Fruit fly (Drosophila melanogaster) whole organism, embryonic: Measurements from ENCODE around the gene mus201.

Experiments used
- Antp ChIP-seq: fragments of 200-800 bp; sonication (Bioruptor generic); optimal IDR thresholded peaks from 3 replicates; lab custom pipeline; 2016; ENCODE audit warnings: missing biosample characterization, missing genetic modification characterization
- B-H2 ChIP-seq: fragments of 200-800 bp; sonication (Bioruptor generic); optimal IDR thresholded peaks from 2 replicates; lab custom pipeline; 2018; ENCODE audit warnings: missing biosample characterization, mild to moderate bottlenecking, missing genetic modification characterization
- BEAF-32 ChIP-seq: fragments of 200-800 bp; sonication (Bioruptor generic); optimal IDR thresholded peaks from 3 replicates; lab custom pipeline; 2017; ENCODE audit warnings: missing biosample characterization, missing genetic modification characterization, mild to moderate bottlenecking, moderate library complexity, missing genetic modification reagents
- CG11456 ChIP-seq: fragments of 200-800 bp; sonication (Bioruptor generic); IDR thresholded peaks from 3 replicates; pipeline ENCODE4 v1.3.6; 2022; ENCODE audit warnings: missing biosample characterization, missing genetic modification characterization
- CG12155 ChIP-seq: fragments of 200-800 bp; sonication (Bioruptor generic); optimal IDR thresholded peaks from 3 replicates; lab custom pipeline; 2016; ENCODE audit warnings: missing biosample characterization, missing genetic modification characterization
- CG12219 ChIP-seq: fragments of 200-800 bp; sonication (Bioruptor generic); optimal IDR thresholded peaks from 3 replicates; lab custom pipeline; 2018; ENCODE audit warnings: missing biosample characterization, mild to moderate bottlenecking, missing genetic modification characterization
- CG12299 ChIP-seq: fragments of 200-800 bp; sonication (Bioruptor generic); optimal IDR thresholded peaks from 2 replicates; lab custom pipeline; 2018; ENCODE audit warnings: missing biosample characterization, mild to moderate bottlenecking, missing genetic modification characterization
- CG12659 ChIP-seq: fragments of 200-800 bp; sonication (Bioruptor generic); optimal IDR thresholded peaks from 3 replicates; lab custom pipeline; 2017; ENCODE audit warnings: mild to moderate bottlenecking, missing biosample characterization, missing genetic modification reagents, missing genetic modification characterization
- CG14860 ChIP-seq: fragments of 200-800 bp; sonication (Bioruptor generic); IDR thresholded peaks from 3 replicates; pipeline ENCODE4 v1.3.6; 2022; ENCODE audit warnings: missing biosample characterization, missing genetic modification characterization; ENCODE audit not compliant: partially characterized antibody
- CG17385 ChIP-seq: fragments of 200-800 bp; sonication (Bioruptor generic); optimal IDR thresholded peaks from 3 replicates; lab custom pipeline; 2018; ENCODE audit warnings: missing biosample characterization, mild to moderate bottlenecking, missing genetic modification characterization
- CG18262 ChIP-seq: fragments of 200-800 bp; optimal IDR thresholded peaks from 3 replicates; lab custom pipeline; 2019; ENCODE audit warnings: missing biosample characterization, mild to moderate bottlenecking, missing genetic modification characterization, moderate library complexity
- CG2129 ChIP-seq: fragments of 200-800 bp; sonication (Bioruptor generic); IDR thresholded peaks from 2 replicates; pipeline ENCODE4 v1.3.6; 2022; ENCODE audit warnings: missing biosample characterization, missing genetic modification characterization; ENCODE audit not compliant: partially characterized antibody
- CG2202 ChIP-seq: fragments of 200-800 bp; sonication (Bioruptor generic); optimal IDR thresholded peaks from 2 replicates; lab custom pipeline; 2018; ENCODE audit warnings: missing biosample characterization, mild to moderate bottlenecking, missing genetic modification characterization
- CG2875 ChIP-seq: fragments of 200-800 bp; sonication (Bioruptor generic); optimal IDR thresholded peaks from 2 replicates; lab custom pipeline; 2017; ENCODE audit warnings: missing biosample characterization, mild to moderate bottlenecking, missing genetic modification characterization, missing genetic modification reagents
- CG34422 ChIP-seq: fragments of 200-800 bp; sonication (Bioruptor generic); IDR thresholded peaks from 3 replicates; pipeline ENCODE4 v1.3.6; 2022; ENCODE audit warnings: missing biosample characterization, missing genetic modification characterization
- CG3847 ChIP-seq: fragments of 200-800 bp; sonication (Bioruptor generic); IDR thresholded peaks from 2 replicates; pipeline ENCODE4 v1.3.6; 2022; ENCODE audit warnings: missing biosample characterization, missing genetic modification characterization
- CG4360 ChIP-seq: fragments of 200-800 bp; sonication (Bioruptor generic); IDR thresholded peaks from 2 replicates; pipeline ENCODE4 v1.3.6; 2022; ENCODE audit warnings: missing biosample characterization, missing genetic modification characterization
- CG6791 ChIP-seq: fragments of 200-800 bp; sonication (Bioruptor generic); IDR thresholded peaks from 3 replicates; pipeline ENCODE4 v1.3.6; 2022; ENCODE audit warnings: missing biosample characterization, missing genetic modification characterization; ENCODE audit not compliant: partially characterized antibody
- CG7271 ChIP-seq: fragments of 200-800 bp; sonication (Bioruptor generic); optimal IDR thresholded peaks from 2 replicates; lab custom pipeline; 2018; ENCODE audit warnings: missing biosample characterization, mild to moderate bottlenecking, missing genetic modification characterization, moderate library complexity
- CG7786 ChIP-seq: fragments of 200-800 bp; sonication (Bioruptor generic); optimal IDR thresholded peaks from 2 replicates; lab custom pipeline; 2016; ENCODE audit warnings: missing biosample characterization, missing genetic modification characterization
- CG7987 ChIP-seq: fragments of 200-800 bp; sonication (Bioruptor generic); optimal IDR thresholded peaks from 2 replicates; lab custom pipeline; 2018; ENCODE audit warnings: missing biosample characterization, mild to moderate bottlenecking, missing genetic modification characterization, moderate library complexity
- CG8089 ChIP-seq: fragments of 200-800 bp; sonication (Bioruptor generic); optimal IDR thresholded peaks from 3 replicates; lab custom pipeline; 2016; ENCODE audit warnings: missing biosample characterization, missing genetic modification characterization
- CG8281 ChIP-seq: fragments of 200-800 bp; sonication (Bioruptor generic); optimal IDR thresholded peaks from 2 replicates; lab custom pipeline; 2018; ENCODE audit warnings: missing biosample characterization, mild to moderate bottlenecking, missing genetic modification characterization, moderate library complexity
- CG9817 ChIP-seq: fragments of 200-800 bp; sonication (Bioruptor generic); optimal IDR thresholded peaks from 2 replicates; lab custom pipeline; 2018; ENCODE audit warnings: missing biosample characterization, mild to moderate bottlenecking, missing genetic modification characterization, moderate library complexity
- CrebB ChIP-seq: fragments of 200-800 bp; sonication (Bioruptor generic); optimal IDR thresholded peaks from 3 replicates; lab custom pipeline; 2018; ENCODE audit warnings: missing biosample characterization, mild to moderate bottlenecking, missing genetic modification characterization
- Deaf1 ChIP-seq: fragments of 200-800 bp; optimal IDR thresholded peaks from 3 replicates; lab custom pipeline; 2019; ENCODE audit warnings: missing biosample characterization, mild to moderate bottlenecking, missing genetic modification characterization, moderate library complexity
- Dll ChIP-seq: fragments of 200-800 bp; sonication (Bioruptor generic); IDR thresholded peaks from 4 replicates; pipeline ENCODE4 v1.3.6; 2022; ENCODE audit warnings: missing biosample characterization, missing genetic modification characterization; ENCODE audit not compliant: partially characterized antibody
- E2f2 ChIP-seq: fragments of 200-800 bp; sonication (Bioruptor generic); IDR thresholded peaks from 2 replicates; pipeline ENCODE4 v1.3.6; 2022; ENCODE audit warnings: missing biosample characterization, missing genetic modification characterization
- Hmr ChIP-seq: fragments of 200-800 bp; sonication (Bioruptor generic); optimal IDR thresholded peaks from 3 replicates; lab custom pipeline; 2017; ENCODE audit warnings: mild to moderate bottlenecking, missing biosample characterization, missing genetic modification reagents, missing genetic modification characterization
- Lhr ChIP-seq: fragments of 200-800 bp; sonication (Bioruptor generic); optimal IDR thresholded peaks from 3 replicates; lab custom pipeline; 2017; ENCODE audit warnings: mild to moderate bottlenecking, missing biosample characterization, missing genetic modification reagents, missing genetic modification characterization
- Nf-YC ChIP-seq: fragments of 200-800 bp; optimal IDR thresholded peaks from 3 replicates; lab custom pipeline; 2019; ENCODE audit warnings: missing biosample characterization, mild to moderate bottlenecking, missing genetic modification characterization, moderate library complexity
- Oli ChIP-seq: fragments of 200-800 bp; sonication (Bioruptor generic); optimal IDR thresholded peaks from 2 replicates; lab custom pipeline; 2018; ENCODE audit warnings: missing biosample characterization, mild to moderate bottlenecking, missing genetic modification characterization, moderate library complexity
- chn ChIP-seq: fragments of 200-800 bp; sonication (Bioruptor generic); optimal IDR thresholded peaks from 2 replicates; lab custom pipeline; 2016; ENCODE audit warnings: missing biosample characterization, missing genetic modification characterization
- ci ChIP-seq: fragments of 200-800 bp; sonication (Bioruptor generic); IDR thresholded peaks from 3 replicates; pipeline ENCODE4 v1.3.6; 2022; ENCODE audit warnings: missing biosample characterization, missing genetic modification characterization
- eyg ChIP-seq: fragments of 200-800 bp; sonication (Bioruptor generic); optimal IDR thresholded peaks from 3 replicates; lab custom pipeline; 2016; ENCODE audit warnings: missing biosample characterization, missing genetic modification characterization
- ftz-f1 ChIP-seq: fragments of 200-800 bp; sonication (Bioruptor generic); optimal IDR thresholded peaks from 2 replicates; lab custom pipeline; 2016; ENCODE audit warnings: missing biosample characterization, missing genetic modification characterization
- gce ChIP-seq: fragments of 200-800 bp; sonication (Bioruptor generic); IDR thresholded peaks from 3 replicates; pipeline ENCODE4 v1.3.6; 2022; ENCODE audit warnings: missing biosample characterization, missing genetic modification characterization
- hb ChIP-seq: fragments of 200-800 bp; sonication (Bioruptor generic); IDR thresholded peaks from 3 replicates; pipeline ENCODE4 v1.3.6; 2022; ENCODE audit warnings: missing biosample characterization, missing genetic modification characterization; ENCODE audit not compliant: partially characterized antibody
- inv ChIP-seq: fragments of 200-800 bp; sonication (Bioruptor generic); IDR thresholded peaks from 2 replicates; pipeline ENCODE4 v1.3.6; 2022; ENCODE audit warnings: missing biosample characterization, missing genetic modification characterization; ENCODE audit not compliant: partially characterized antibody
- odd ChIP-seq: fragments of 200-800 bp; sonication (Bioruptor generic); optimal IDR thresholded peaks from 2 replicates; lab custom pipeline; 2017; ENCODE audit warnings: missing biosample characterization, mild to moderate bottlenecking, missing genetic modification characterization
- pzg ChIP-seq: fragments of 200-800 bp; sonication (Bioruptor generic); optimal IDR thresholded peaks from 3 replicates; lab custom pipeline; 2018; ENCODE audit warnings: missing biosample characterization, mild to moderate bottlenecking, missing genetic modification characterization, moderate library complexity
- sens ChIP-seq: fragments of 200-800 bp; sonication (Bioruptor generic); peaks from one replicate; lab custom pipeline; 2016; ENCODE audit warnings: missing biosample characterization, missing genetic modification characterization
- shn ChIP-seq: fragments of 200-800 bp; sonication (Bioruptor generic); optimal IDR thresholded peaks from 3 replicates; lab custom pipeline; 2016; ENCODE audit warnings: missing biosample characterization, missing genetic modification characterization
- sna ChIP-seq: fragments of 200-800 bp; sonication (Bioruptor generic); IDR thresholded peaks from 2 replicates; pipeline ENCODE4 v1.3.6; 2022; ENCODE audit warnings: missing biosample characterization, missing genetic modification characterization; ENCODE audit not compliant: partially characterized antibody
- tin ChIP-seq: fragments of 200-800 bp; sonication (Bioruptor generic); optimal IDR thresholded peaks from 3 replicates; lab custom pipeline; 2016; ENCODE audit warnings: missing biosample characterization, missing genetic modification characterization
- tna ChIP-seq: fragments of 200-800 bp; sonication (Bioruptor generic); IDR thresholded peaks from 2 replicates; pipeline ENCODE4 v1.3.6; 2022; ENCODE audit warnings: missing biosample characterization, missing genetic modification characterization; ENCODE audit not compliant: partially characterized antibody
- zfh2 ChIP-seq: fragments of 200-800 bp; sonication (Bioruptor generic); optimal IDR thresholded peaks from 2 replicates; lab custom pipeline; 2016; ENCODE audit warnings: missing biosample characterization, missing genetic modification characterization

mus201 gene

DNA sequence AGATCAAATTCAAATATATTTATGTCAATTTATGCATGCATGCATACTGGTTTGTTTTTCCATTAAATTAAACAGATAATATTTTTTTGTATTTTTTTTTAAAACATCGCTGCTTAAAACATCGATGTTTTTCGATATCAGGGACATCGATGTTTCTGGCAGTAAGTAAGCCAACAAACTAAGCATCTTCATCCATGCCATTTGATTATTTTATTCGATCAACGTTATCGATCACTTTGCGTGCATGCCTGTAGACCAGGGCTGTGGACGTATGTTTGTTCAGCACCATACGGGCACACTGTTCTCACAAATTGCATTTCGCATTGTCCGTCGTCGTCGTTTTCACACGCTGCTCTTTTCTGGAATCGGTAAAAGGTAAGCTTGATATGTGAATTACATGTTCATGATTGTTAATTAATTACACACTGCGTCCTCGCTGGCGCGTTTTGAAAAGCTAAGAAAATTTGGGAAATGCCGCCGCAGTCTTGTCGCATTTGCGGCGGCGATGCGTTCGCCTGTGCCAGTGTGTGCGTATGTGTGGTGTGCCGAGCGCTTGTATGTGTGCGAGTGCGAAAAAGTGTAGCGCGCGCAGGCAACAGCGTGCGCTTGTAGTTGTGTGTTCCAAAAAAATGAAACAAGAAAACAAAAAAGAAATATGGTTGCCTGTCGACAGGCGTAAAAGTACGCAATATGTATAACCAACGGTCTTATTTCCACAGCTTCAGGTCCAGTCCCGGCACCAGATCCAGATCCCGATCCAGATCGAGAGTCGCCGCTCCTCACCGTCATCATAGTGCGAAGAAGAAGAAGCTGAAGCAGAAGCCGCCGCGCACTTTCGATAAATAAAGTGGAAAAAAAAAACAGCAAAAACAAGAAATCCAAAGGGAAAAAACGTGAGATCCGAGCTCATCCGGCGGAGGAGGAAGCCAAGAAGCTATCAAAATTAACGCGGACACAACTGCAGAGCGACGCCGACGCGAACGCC lies 34.4 kb upstream of the mus201 start, which contains the start of gene emb (continued):
- peak; percentile 99 for TF ChIP-seq tna (GFP tag; lab: Robert Waterston, UW)
- TF ChIP-seq CG6791 (GFP tag; lab: Robert Waterston, UW) = peak; percentile 99
- TF ChIP-seq ci (GFP tag; lab: Robert Waterston, UW) = 0 out of 3 replicates have a peak, but pooled peaks have one; percentile 15
- peak; percentile 29 for TF ChIP-seq eyg (GFP tag; lab: Kevin White, UChicago)
- peak; percentile 88 for TF ChIP-seq sens (GFP tag; lab: Kevin White, UChicago)
- peak; percentile 33 for TF ChIP-seq CrebB
- no peak for TF ChIP-seq Nf-YC (tag; lab: Kevin White, UChicago)
- TF ChIP-seq CG7786 = peak; percentile 50
- TF ChIP-seq odd = no peak
- peak; percentile 11 for TF ChIP-seq CG2202 (tag; lab: Kevin White, UChicago)
- no peak for TF ChIP-seq Oli (tag; lab: Kevin White, UChicago)
- TF ChIP-seq CG7987 (GFP tag; lab: Kevin White, UChicago) = peak; percentile 57
- TF ChIP-seq ftz-f1 (GFP tag; lab: Kevin White, UChicago) = peak; percentile 19
- peak; percentile 42 for TF ChIP-seq CG18262 (tag; lab: Kevin White, UChicago)
- peak; percentile 46 for TF ChIP-seq shn (GFP tag; lab: Kevin White, UChicago)
- peak; percentile 97 for TF ChIP-seq pzg (GFP tag; lab: Kevin White, UChicago)
- TF ChIP-seq chn = peak; percentile 52
- TF ChIP-seq CG14860 (GFP tag; lab: Robert Waterston, UW) = peak; percentile 99
- peak; percentile 67; the same call in 1 of the 2 replicates for TF ChIP-seq CG2129 (GFP tag; lab: Robert Waterston, UW)
- peak; percentile 28 for TF ChIP-seq CG12155
- TF ChIP-seq Dll (GFP tag; lab: Robert Waterston, UW) = peak; percentile 94
- TF ChIP-seq BEAF-32 (GFP tag; lab: Kevin White, UChicago) = peak; percentile 91
- peak; percentile 60 for TF ChIP-seq zfh2 (GFP tag; lab: Kevin White, UChicago)
- peak; percentile 80 for TF ChIP-seq Hmr (GFP tag; lab: Kevin White, UChicago)
- TF ChIP-seq CG3847 (GFP tag; lab: Robert Waterston, UW) = peak; percentile 59
- TF ChIP-seq hb (GFP tag; lab: Robert Waterston, UW) = peak; percentile 99
- no peak for TF ChIP-seq CG7271 (tag; lab: Kevin White, UChicago)
- peak; percentile 43 for TF ChIP-seq CG8089
- TF ChIP-seq CG12219 (GFP tag; lab: Kevin White, UChicago) = peak; percentile 0
- peak; percentile 26; the same call in 2 of the 3 replicates for TF ChIP-seq CG11456
- TF ChIP-seq Deaf1 (tag; lab: Kevin White, UChicago) = no peak
- peak; percentile 85 for TF ChIP-seq CG17385
- peak; percentile 93 for TF ChIP-seq Lhr (GFP tag; lab: Kevin White, UChicago)
- peak; percentile 79; the same call in 1 of the 3 replicates for TF ChIP-seq CG34422
- TF ChIP-seq CG12659 (GFP tag; lab: Kevin White, UChicago) = peak; percentile 93
- TF ChIP-seq CG12299 (tag; lab: Kevin White, UChicago) = no peak
- TF ChIP-seq CG2875 (GFP tag; lab: Kevin White, UChicago) = no peak
- peak; percentile 59 for TF ChIP-seq Antp (GFP tag; lab: Kevin White, UChicago)
- TF ChIP-seq E2f2 (GFP tag; lab: Robert Waterston, UW) = peak; percentile 62; the same call in 1 of the 2 replicates
- TF ChIP-seq sna (GFP tag; lab: Robert Waterston, UW) = peak; percentile 93
- TF ChIP-seq CG9817 = peak; percentile 29
- TF ChIP-seq CG4360 (GFP tag; lab: Robert Waterston, UW) = no peak
- TF ChIP-seq tin (GFP tag; lab: Kevin White, UChicago) = peak; percentile 34
- TF ChIP-seq inv (GFP tag; lab: Robert Waterston, UW) = peak; percentile 90
- TF ChIP-seq CG8281 (tag; lab: Kevin White, UChicago) = no peak
- TF ChIP-seq gce (GFP tag; lab: Robert Waterston, UW) = no peak
- peak; percentile 64 for TF ChIP-seq B-H2 (GFP tag; lab: Kevin White, UChicago)
